Worm (Caenorhabditis elegans) whole organism, midembryonic: ENCODE measurements around the gene B0464.6.
"Not testable (repeated sequence)": the region's sequence is repeated elsewhere in the genome, so short reads cannot be mapped to it uniquely, and the experiment has no call there.

ENCODE experiments used
- T22C8.4 ChIP-seq: fragments of 200-800 bp; sonication (Bioruptor generic); IDR thresholded peaks from 2 replicates; pipeline ENCODE4 v1.3.6; 2022; ENCODE audit warnings: missing genetic modification characterization, missing compliant biosample characterization
- cog-1 ChIP-seq: sonication (generic microtip); optimal IDR thresholded peaks from 2 replicates; lab custom pipeline; 2016; ENCODE audit warnings: missing genetic modification characterization, missing compliant biosample characterization
- flt-1 ChIP-seq: fragments of 200-800 bp; sonication (Bioruptor generic); IDR thresholded peaks from 2 replicates; pipeline ENCODE4 v1.3.6; 2022; ENCODE audit warnings: missing genetic modification characterization, missing compliant biosample characterization
- klf-2 ChIP-seq: fragments of 200-800 bp; sonication (Bioruptor generic); conservative IDR thresholded peaks from 2 replicates; pipeline ENCODE4 v1.3.6; 2022; ENCODE audit warnings: missing genetic modification reagents, missing genetic modification characterization, missing compliant biosample characterization
- med-1 ChIP-seq: sonication (generic microtip); optimal IDR thresholded peaks from 2 replicates; lab custom pipeline; 2017; ENCODE audit warnings: missing genetic modification characterization, mild to moderate bottlenecking, missing compliant biosample characterization, antibody characterized with exemption, missing genetic modification reagents; ENCODE audit not compliant: insufficient read depth
- ref-1 ChIP-seq: fragments of 200-800 bp; sonication (Bioruptor generic); conservative IDR thresholded peaks from 2 replicates; pipeline ENCODE4 v1.3.6; 2022; ENCODE audit warnings: missing genetic modification reagents, missing genetic modification characterization, missing compliant biosample characterization
- tab-1 ChIP-seq: fragments of 200-800 bp; sonication (Bioruptor generic); IDR thresholded peaks from 2 replicates; pipeline ENCODE4 v1.3.6; 2022; ENCODE audit warnings: missing genetic modification characterization, missing compliant biosample characterization
- ztf-23 ChIP-seq: fragments of 200-800 bp; sonication (Bioruptor generic); IDR thresholded peaks from 2 replicates; pipeline ENCODE4 v1.3.6; 2022; ENCODE audit warnings: missing genetic modification reagents, missing genetic modification characterization, missing compliant biosample characterization
- ztf-29 ChIP-seq: fragments of 200-800 bp; sonication (Bioruptor generic); IDR thresholded peaks from 2 replicates; pipeline ENCODE4 v1.3.6; 2022; ENCODE audit warnings: missing genetic modification reagents, missing genetic modification characterization, missing compliant biosample characterization

The B0464.6 gene

ce11 chrIII:9449831-9450230 lies 15.9 kb downstream of the B0464.6 start, which contains the start of gene F54C8.6:
F54C8.6 (minus strand) TSS chrIII:9449931.
- no peak for TF ChIP-seq ref-1 (GFP tag; lab: Robert Waterston, UW)
- TF ChIP-seq klf-2 = no peak
- no peak for TF ChIP-seq ztf-29 (GFP tag; lab: Robert Waterston, UW)
- TF ChIP-seq ztf-23 = no peak
- TF ChIP-seq cog-1 (tag; lab: Kevin White, UChicago) = no peak
- no peak for TF ChIP-seq med-1 (GFP tag; lab: Kevin White, UChicago)
- TF ChIP-seq tab-1 (GFP tag; lab: Robert Waterston, UW) = no peak
- no peak for TF ChIP-seq flt-1
- no peak for TF ChIP-seq T22C8.4 (GFP tag; lab: Robert Waterston, UW)

ce11 chrIII:9447634-9448033 lies 18.1 kb downstream of the B0464.6 start:
- peak; percentile 75; the same call in 1 of the 2 replicates for TF ChIP-seq flt-1

- TF ChIP-seq flt-1 = 0 out of 2 replicates have a peak, but pooled peaks have one; percentile 15
These were observed 20.1 kb downstream of the B0464.6 start for ce11 chrIII:9445699-9446098.

ce11 chrIII:9443417-9444027 lies 22.2 kb downstream of the B0464.6 start, which contains the start of gene pir-2:
pir-2 (minus strand) TSS chrIII:9443634.
- TF ChIP-seq cog-1 (tag; lab: Kevin White, UChicago) (peak; percentile 25), ztf-23 (peak; percentile 76), tab-1 (GFP tag; lab: Robert Waterston, UW) (peak; percentile 13; the same call in 1 of the 2 replicates), T22C8.4 (GFP tag; lab: Robert Waterston, UW) (peak; percentile 98), med-1 (GFP tag; lab: Kevin White, UChicago) (no peak)

- TF ChIP-seq T22C8.4 (GFP tag; lab: Robert Waterston, UW) = no peak
- no peak for TF ChIP-seq tab-1 (GFP tag; lab: Robert Waterston, UW)
- TF ChIP-seq ztf-29 (GFP tag; lab: Robert Waterston, UW) = no peak
- no peak for TF ChIP-seq ref-1 (GFP tag; lab: Robert Waterston, UW)
- no peak for TF ChIP-seq flt-1
- no peak for TF ChIP-seq cog-1 (tag; lab: Kevin White, UChicago)
- TF ChIP-seq ztf-23 = no peak
- no peak for TF ChIP-seq med-1 (GFP tag; lab: Kevin White, UChicago)
- no peak for TF ChIP-seq klf-2
These were observed 22.9 kb downstream of the B0464.6 start for ce11 chrIII:9442846-9443245.

- TF ChIP-seq ztf-23 (no peak), flt-1 (0 out of 2 replicates have a peak, but pooled peaks have one; percentile 13), ztf-29 (GFP tag; lab: Robert Waterston, UW) (no peak)
These were observed 24.6 kb downstream of the B0464.6 start, which contains the start of gene emb-30 for ce11 chrIII:9441133-9441532. emb-30 (minus strand) TSS chrIII:9441460.

- TF ChIP-seq ref-1 (GFP tag; lab: Robert Waterston, UW) = no peak
- TF ChIP-seq ztf-23 = no peak
These were observed 26.4 kb downstream of the B0464.6 start, which contains the start of gene F54C8.1 for ce11 chrIII:9439399-9439798. F54C8.1 (plus strand) TSS chrIII:9439699.

ce11 chrIII:9434999-9435398 lies 30.8 kb downstream of the B0464.6 start:
- TF ChIP-seq T22C8.4 (GFP tag; lab: Robert Waterston, UW) (no peak), flt-1 (no peak), ztf-29 (GFP tag; lab: Robert Waterston, UW) (no peak), cog-1 (tag; lab: Kevin White, UChicago) (no peak), ztf-23 (no peak), ref-1 (GFP tag; lab: Robert Waterston, UW) (no peak), klf-2 (no peak)

- TF ChIP-seq ref-1 (GFP tag; lab: Robert Waterston, UW) = no peak
- TF ChIP-seq cog-1 (tag; lab: Kevin White, UChicago) = no peak
- no peak for TF ChIP-seq tab-1 (GFP tag; lab: Robert Waterston, UW)
- TF ChIP-seq ztf-29 (GFP tag; lab: Robert Waterston, UW) = no peak
- no peak for TF ChIP-seq T22C8.4 (GFP tag; lab: Robert Waterston, UW)
- no peak for TF ChIP-seq klf-2
- TF ChIP-seq ztf-23 = no peak
- TF ChIP-seq flt-1 = no peak
- no peak for TF ChIP-seq med-1 (GFP tag; lab: Kevin White, UChicago)
These were observed 32.1 kb downstream of the B0464.6 start, which contains the start of gene cpar-1 for ce11 chrIII:9433576-9434107. cpar-1 (plus strand) TSS chrIII:9434057.

ce11 chrIII:9426301-9426700 lies 39.5 kb downstream of the B0464.6 start, which contains the start of gene T26G10.5:
T26G10.5 (minus strand) TSS chrIII:9426401.
- TF ChIP-seq flt-1 (no peak), med-1 (GFP tag; lab: Kevin White, UChicago) (no peak), ztf-23 (no peak), ref-1 (GFP tag; lab: Robert Waterston, UW) (no peak), ztf-29 (GFP tag; lab: Robert Waterston, UW) (no peak), T22C8.4 (GFP tag; lab: Robert Waterston, UW) (no peak), tab-1 (GFP tag; lab: Robert Waterston, UW) (no peak), klf-2 (no peak), cog-1 (tag; lab: Kevin White, UChicago) (no peak)

- TF ChIP-seq tab-1 (GFP tag; lab: Robert Waterston, UW); ztf-23; ztf-29 (GFP tag; lab: Robert Waterston, UW): not testable (repeated sequence)
These were observed 45.5 kb downstream of the B0464.6 start, which contains the start of gene T26G10.4 for ce11 chrIII:9420231-9420630. T26G10.4 (plus strand) TSS chrIII:9420531.
